Fruit fly (Drosophila melanogaster): ENCODE data around the gene CG4452.

dm6 chr3L:9353733-9354132 is 13.4 kb upstream of the CG4452 start, which contains the start of gene CG32040:
- TF ChIP-seq CG8478 (optimal IDR thresholded peaks at IDR 0.05) (no peak), CTCF (optimal IDR thresholded peaks at IDR 0.05) (no peak)
